Worm (Caenorhabditis elegans) whole organism, L2 larva: Measurements from ENCODE around the gene mcu-1.

Experiments used
- C34F6.9 ChIP-seq: fragments of 150-350 bp; optimal IDR thresholded peaks from 2 replicates; lab custom pipeline; 2014; ENCODE audit warnings: missing biosample characterization, missing genetic modification characterization
- F13H6.1 ChIP-seq: sonication (generic microtip); optimal IDR thresholded peaks from 2 replicates; lab custom pipeline; 2016; ENCODE audit warnings: missing genetic modification characterization, missing compliant biosample characterization
- R02D3.7 ChIP-seq: fragments of 150-350 bp; optimal IDR thresholded peaks from 2 replicates; lab custom pipeline; 2014; ENCODE audit warnings: missing biosample characterization, missing genetic modification characterization
- Y55F3AM.14 ChIP-seq: fragments of 200-800 bp; sonication (Bioruptor generic); optimal IDR thresholded peaks from 2 replicates; lab custom pipeline; 2018; ENCODE audit warnings: mild to moderate bottlenecking, missing genetic modification characterization, missing compliant biosample characterization
- aly-2 ChIP-seq: fragments of 150-350 bp; optimal IDR thresholded peaks from 2 replicates; lab custom pipeline; 2014; ENCODE audit warnings: missing biosample characterization, missing genetic modification characterization
- ama-1 ChIP-seq: fragments of 150-350 bp; optimal IDR thresholded peaks from 2 replicates; lab custom pipeline; 2018; ENCODE audit warnings: inconsistent platforms
- blmp-1 ChIP-seq: sonication (generic microtip); optimal IDR thresholded peaks from 2 replicates; lab custom pipeline; 2017; ENCODE audit warnings: missing genetic modification characterization, mild to moderate bottlenecking, missing compliant biosample characterization, antibody characterized with exemption, moderate library complexity; ENCODE audit not compliant: insufficient read depth
- ceh-16 ChIP-seq: fragments of 150-350 bp; optimal IDR thresholded peaks from 2 replicates; lab custom pipeline; 2014; ENCODE audit warnings: missing biosample characterization, missing genetic modification characterization
- ceh-82 ChIP-seq: fragments of 150-350 bp; optimal IDR thresholded peaks from 2 replicates; lab custom pipeline; 2014; ENCODE audit warnings: missing biosample characterization, missing genetic modification characterization
- crh-2 ChIP-seq: sonication (generic microtip); optimal IDR thresholded peaks from 2 replicates; lab custom pipeline; 2017; ENCODE audit warnings: missing biosample characterization, missing genetic modification characterization
- dmd-4 ChIP-seq: sonication (generic microtip); optimal IDR thresholded peaks from 2 replicates; lab custom pipeline; 2017; ENCODE audit warnings: missing biosample characterization, missing genetic modification characterization
- egl-27 ChIP-seq: sonication (generic microtip); optimal IDR thresholded peaks from 3 replicates; lab custom pipeline; 2017; ENCODE audit warnings: missing biosample characterization, missing genetic modification reagents, missing genetic modification characterization
- fos-1 ChIP-seq: fragments of 150-350 bp; optimal IDR thresholded peaks from 2 replicates; lab custom pipeline; 2014; ENCODE audit warnings: missing biosample characterization, missing genetic modification characterization
- gmeb-1 ChIP-seq: fragments of 150-350 bp; optimal IDR thresholded peaks from 2 replicates; lab custom pipeline; 2014; ENCODE audit warnings: missing biosample characterization, missing genetic modification characterization
- lin-11 ChIP-seq: fragments of 150-350 bp; sonication (generic microtip); optimal IDR thresholded peaks from 2 replicates; lab custom pipeline; 2014; ENCODE audit warnings: missing biosample characterization, missing genetic modification characterization, inconsistent platforms, mixed read lengths
- lin-13 ChIP-seq: fragments of 150-350 bp; optimal IDR thresholded peaks from 2 replicates; lab custom pipeline; 2014; ENCODE audit warnings: missing biosample characterization, missing genetic modification reagents, missing genetic modification characterization
- lsy-2 ChIP-seq, 2 experiments: fragments of 150-350 bp in 1 of 2; sonication (generic microtip) in 1 of 2; optimal IDR thresholded peaks; 2 replicates each; lab custom pipeline; 2014 to 2017; ENCODE audit warnings: missing biosample characterization in 2 of 2, missing genetic modification characterization in 2 of 2
- mab-5 ChIP-seq: fragments of 150-350 bp; optimal IDR thresholded peaks from 2 replicates; lab custom pipeline; 2014; ENCODE audit warnings: missing biosample characterization, missing genetic modification characterization
- mdl-1 ChIP-seq, 2 experiments: fragments of 150-350 bp in 1 of 2; sonication (generic microtip) in 1 of 2; optimal IDR thresholded peaks; 2 replicates each; lab custom pipeline; 2017; ENCODE audit warnings: missing biosample characterization in 2 of 2, missing genetic modification characterization in 2 of 2
- nhr-10 ChIP-seq: sonication (generic microtip); optimal IDR thresholded peaks from 2 replicates; lab custom pipeline; 2017; ENCODE audit warnings: missing biosample characterization, missing genetic modification characterization
- nhr-11 ChIP-seq: fragments of 150-350 bp; optimal IDR thresholded peaks from 2 replicates; lab custom pipeline; 2014; ENCODE audit warnings: missing biosample characterization, missing genetic modification characterization
- nhr-12 ChIP-seq: fragments of 150-350 bp; optimal IDR thresholded peaks from 2 replicates; lab custom pipeline; 2014; ENCODE audit warnings: missing biosample characterization, missing genetic modification characterization
- nhr-129 ChIP-seq: fragments of 150-350 bp; optimal IDR thresholded peaks from 2 replicates; lab custom pipeline; 2014; ENCODE audit warnings: missing biosample characterization, missing genetic modification characterization
- nhr-21 ChIP-seq: fragments of 150-350 bp; optimal IDR thresholded peaks from 2 replicates; lab custom pipeline; 2014; ENCODE audit warnings: missing biosample characterization, missing genetic modification characterization
- nhr-23 ChIP-seq: fragments of 150-350 bp; optimal IDR thresholded peaks from 2 replicates; lab custom pipeline; 2014; ENCODE audit warnings: missing biosample characterization, missing genetic modification reagents, missing genetic modification characterization
- nhr-237 ChIP-seq: fragments of 150-350 bp; optimal IDR thresholded peaks from 2 replicates; lab custom pipeline; 2014; ENCODE audit warnings: missing biosample characterization, missing genetic modification characterization
- nhr-25 ChIP-seq: fragments of 150-350 bp; sonication (generic microtip); optimal IDR thresholded peaks from 3 replicates; lab custom pipeline; 2014; ENCODE audit warnings: missing biosample characterization, missing genetic modification characterization
- nhr-6 ChIP-seq: fragments of 150-350 bp; optimal IDR thresholded peaks from 2 replicates; lab custom pipeline; 2014; ENCODE audit warnings: missing biosample characterization, missing genetic modification characterization
- peb-1 ChIP-seq: fragments of 150-350 bp; optimal IDR thresholded peaks from 2 replicates; lab custom pipeline; 2014; ENCODE audit warnings: missing biosample characterization, missing genetic modification characterization
- sem-4 ChIP-seq: fragments of 150-350 bp; optimal IDR thresholded peaks from 2 replicates; lab custom pipeline; 2014; ENCODE audit warnings: missing biosample characterization, missing genetic modification reagents, missing genetic modification characterization
- sma-9 ChIP-seq, 2 experiments: fragments of 150-350 bp in 1 of 2; sonication (generic microtip) in 1 of 2; optimal IDR thresholded peaks; 2 replicates each; lab custom pipeline; 2014 to 2016; ENCODE audit warnings: missing genetic modification characterization in 2 of 2, mild to moderate bottlenecking in 1 of 2, missing biosample characterization in 1 of 2, missing compliant biosample characterization in 1 of 2, missing genetic modification reagents in 1 of 2, moderate library complexity in 1 of 2
- snpc-4 ChIP-seq: fragments of 150-350 bp; optimal IDR thresholded peaks from 2 replicates; lab custom pipeline; 2014; ENCODE audit warnings: missing biosample characterization, missing genetic modification characterization
- unc-39 ChIP-seq: fragments of 150-350 bp; optimal IDR thresholded peaks from 2 replicates; lab custom pipeline; 2014; ENCODE audit warnings: missing biosample characterization, missing genetic modification characterization
- unc-55 ChIP-seq: fragments of 150-350 bp; sonication (generic microtip); optimal IDR thresholded peaks from 3 replicates; lab custom pipeline; 2014; ENCODE audit warnings: missing biosample characterization, missing genetic modification reagents, missing genetic modification characterization
- unc-62 ChIP-seq: fragments of 150-350 bp; optimal IDR thresholded peaks from 2 replicates; lab custom pipeline; 2014; ENCODE audit warnings: missing biosample characterization, missing genetic modification reagents, missing genetic modification characterization
- zag-1 ChIP-seq: fragments of 150-350 bp; optimal IDR thresholded peaks from 2 replicates; lab custom pipeline; 2014; ENCODE audit warnings: missing biosample characterization, missing genetic modification characterization
- ztf-1 ChIP-seq: fragments of 200-800 bp; sonication (Bioruptor generic); conservative IDR thresholded peaks from 2 replicates; pipeline ENCODE4 v1.3.6; 2022; ENCODE audit warnings: missing genetic modification characterization, missing compliant biosample characterization
- ztf-4 ChIP-seq: fragments of 150-350 bp; optimal IDR thresholded peaks from 2 replicates; lab custom pipeline; 2014; ENCODE audit warnings: missing biosample characterization, missing genetic modification characterization

mcu-1 gene

DNA sequence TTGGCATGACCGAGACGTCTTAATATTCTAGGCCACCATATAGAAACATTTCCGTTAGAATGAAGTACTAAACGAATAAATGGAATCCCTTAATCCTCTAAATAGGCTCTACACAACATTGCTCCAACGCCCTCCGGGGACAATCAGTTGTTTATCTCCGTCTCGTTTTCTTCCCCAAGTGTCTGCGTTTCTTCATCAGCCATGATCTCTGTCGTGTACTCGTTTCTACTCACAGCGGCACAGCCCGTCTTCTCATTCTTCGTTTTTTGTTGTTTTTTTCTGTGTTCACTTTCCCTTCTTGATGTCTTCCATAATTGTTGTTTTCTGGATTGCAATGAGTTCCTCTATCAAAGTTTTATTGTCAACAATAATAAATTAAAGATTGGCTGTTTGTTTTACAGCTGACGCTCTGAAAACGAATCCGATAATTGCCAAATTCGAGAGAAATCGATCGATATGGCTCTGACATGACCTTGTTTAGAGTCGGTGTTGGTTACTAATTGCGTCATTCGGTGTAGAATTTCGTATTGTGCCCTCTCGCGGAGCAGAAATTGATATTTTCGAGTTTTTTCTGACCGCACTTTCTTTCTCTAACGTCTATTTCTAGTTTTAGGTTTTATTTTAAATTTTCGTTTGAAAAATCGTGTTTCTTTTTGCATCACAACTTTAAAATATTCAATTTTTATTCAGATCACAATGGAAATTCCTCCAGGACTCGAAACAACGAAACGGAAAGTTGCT, 2.4 kb upstream of the mcu-1 start, which contains the start of gene pfkb-1.2:
Gene pfkb-1.2 (plus strand): TSS at position 691 of the 741 bp plus-strand sequence.
- no peak for TF ChIP-seq ceh-16 (tag; lab: Kevin White, UChicago)
- no peak for TF ChIP-seq egl-27 (tag; lab: Kevin White, UChicago)
- peak; percentile 30 for TF ChIP-seq C34F6.9 (tag; lab: Kevin White, UChicago)
- peak in 1 of 2 experiments; percentile 14 for TF ChIP-seq lsy-2 (tag; optimal IDR thresholded peaks at IDR 0.05; lab: Kevin White, UChicago)

DNA sequence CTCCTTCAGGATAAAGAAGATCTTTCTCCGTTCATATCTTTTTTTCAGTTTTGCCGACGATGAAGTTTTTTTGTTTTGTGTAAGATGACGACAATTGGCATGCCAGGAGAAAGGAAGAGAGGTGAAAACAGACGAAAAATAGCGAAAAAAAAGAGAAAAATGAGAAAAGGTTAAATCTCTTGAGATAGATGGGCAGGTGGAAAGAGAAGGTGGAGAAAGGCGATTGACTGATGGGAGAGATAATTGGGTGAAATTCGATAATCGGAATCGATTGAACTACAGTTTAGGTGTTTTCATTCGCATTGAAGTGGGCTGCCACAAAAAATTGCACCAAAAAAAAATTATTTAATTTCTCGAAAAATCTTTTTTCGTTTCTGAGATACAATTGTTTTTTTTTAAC, 1.6 kb upstream of the mcu-1 start:
- TF ChIP-seq C34F6.9 (tag; lab: Kevin White, UChicago) (no peak), nhr-23 (tag; lab: Kevin White, UChicago) (no peak), sem-4 (tag; lab: Kevin White, UChicago) (no peak), peb-1 (no peak), ceh-82 (tag; lab: Kevin White, UChicago) (no peak), nhr-25 (tag; lab: Kevin White, UChicago) (peak; percentile 23), nhr-129 (peak; percentile 50), snpc-4 (tag; lab: Kevin White, UChicago) (no peak), zag-1 (tag; lab: Kevin White, UChicago) (no peak), dmd-4 (tag; lab: Kevin White, UChicago) (no peak), lsy-2 (tag; optimal IDR thresholded peaks at IDR 0.05; lab: Kevin White, UChicago) (peak in 1 of 2 experiments; percentile 20), Y55F3AM.14 (no peak), fos-1 (tag; lab: Kevin White, UChicago) (no peak), ztf-4 (no peak), ztf-1 (GFP tag; lab: Robert Waterston, UW) (no peak), aly-2 (tag; lab: Kevin White, UChicago) (no peak), nhr-11 (tag; lab: Kevin White, UChicago) (no peak), gmeb-1 (tag; lab: Kevin White, UChicago) (no peak), R02D3.7 (tag; lab: Kevin White, UChicago) (no peak), ama-1 (lab: Kevin White, UChicago) (no peak), unc-62 (GFP tag; lab: Kevin White, UChicago) (no peak), F13H6.1 (tag; lab: Kevin White, UChicago) (peak; percentile 42), nhr-21 (tag; lab: Kevin White, UChicago) (no peak), nhr-12 (tag; lab: Kevin White, UChicago) (no peak), unc-39 (tag; lab: Kevin White, UChicago) (no peak), mdl-1 (tag; optimal IDR thresholded peaks at IDR 0.05; lab: Kevin White, UChicago) (no peak), blmp-1 (peak; percentile 90), sma-9 (GFP tag; optimal IDR thresholded peaks at IDR 0.05; lab: Kevin White, UChicago) (peak; percentile 2), sma-9 (tag; optimal IDR thresholded peaks at IDR 0.05; lab: Kevin White, UChicago) (no peak), nhr-10 (tag; lab: Kevin White, UChicago) (no peak), nhr-237 (tag; lab: Kevin White, UChicago) (no peak), ceh-16 (tag; lab: Kevin White, UChicago) (no peak), unc-55 (GFP tag; lab: Kevin White, UChicago) (no peak), lin-11 (tag; lab: Kevin White, UChicago) (no peak), crh-2 (tag; lab: Kevin White, UChicago) (no peak), nhr-6 (tag; lab: Kevin White, UChicago) (no peak), lin-13 (GFP tag; lab: Kevin White, UChicago) (no peak)

DNA sequence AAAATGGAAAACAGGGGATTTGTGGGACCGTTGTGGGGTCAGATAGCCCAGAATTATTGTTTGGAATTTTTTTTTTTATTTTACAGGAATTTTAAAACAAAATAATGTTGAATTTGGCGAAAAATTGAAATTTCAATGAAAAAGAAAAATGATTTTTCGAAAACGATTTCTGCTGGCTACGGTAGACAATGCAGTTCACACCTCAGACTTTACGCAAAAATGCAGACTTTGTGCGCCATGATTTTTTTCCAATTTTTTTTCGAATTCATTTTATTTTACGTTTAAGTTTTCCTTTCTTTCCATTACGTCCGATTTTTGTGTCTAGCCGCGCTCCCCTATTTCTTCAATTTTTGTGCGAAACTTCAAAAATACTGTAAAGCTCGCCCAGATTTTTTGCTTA, 878 bp upstream of the mcu-1 start:
- TF ChIP-seq sem-4 (tag; lab: Kevin White, UChicago) (no peak), lsy-2 (tag; optimal IDR thresholded peaks at IDR 0.05; lab: Kevin White, UChicago) (peak in 1 of 2 experiments; percentile 44), ama-1 (lab: Kevin White, UChicago) (no peak), mab-5 (no peak)
- TF ChIP-seq, all 48 proteins: peak for 1
